Worm (Caenorhabditis elegans): ENCODE data around the gene K12H4.7.

ce11 chrIII:8061114-8061513, 10.2 kb upstream of the K12H4.7 start:
- TF ChIP-seq ceh-18 (tag; optimal IDR thresholded peaks at IDR 0.05) (no peak), elt-4 (tag; optimal IDR thresholded peaks at IDR 0.05) (no peak), sox-4 (tag; optimal IDR thresholded peaks at IDR 0.05) (no peak), nhr-11 (tag; optimal IDR thresholded peaks at IDR 0.05) (no peak), dve-1 (tag; optimal IDR thresholded peaks at IDR 0.05) (no peak)
